Fruit fly (Drosophila melanogaster): Measurements from ENCODE around the gene Usp12-46.
A peak's percentile ranks its signal among the peaks of the same experiment; 100 is the strongest.

The Usp12-46 gene

DNA sequence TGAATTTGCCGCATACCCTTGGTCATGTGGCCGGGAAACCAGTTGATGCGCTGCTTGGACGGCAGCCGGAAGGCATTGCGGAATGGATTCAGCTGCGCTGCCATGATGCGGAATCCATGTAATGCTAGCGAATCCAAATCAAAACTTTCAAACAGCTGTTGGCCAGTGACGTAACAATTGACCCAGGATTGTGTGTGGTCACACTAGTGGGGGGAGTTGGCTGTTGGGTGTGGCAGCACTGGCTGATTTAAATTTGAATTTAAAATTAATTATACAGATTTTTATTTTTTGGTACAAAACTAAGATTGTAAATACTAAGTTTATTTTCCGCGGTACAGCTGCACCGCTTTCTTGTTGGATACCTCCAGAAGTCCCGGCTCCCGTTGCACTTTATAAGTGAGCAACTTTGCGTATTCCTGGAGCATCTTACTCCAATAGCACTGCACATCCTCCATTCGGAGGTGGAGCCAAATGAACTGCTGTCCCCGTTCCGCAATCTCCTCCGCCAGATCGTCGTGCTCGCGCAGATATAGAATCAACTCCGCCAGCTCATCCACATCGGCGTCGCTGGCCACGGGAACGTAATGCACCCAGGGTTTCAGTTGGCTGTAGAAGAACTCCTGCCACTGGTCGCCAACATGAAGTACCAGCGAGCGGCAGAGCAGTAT, 3.1 kb upstream of the Usp12-46 start, which contains the start of gene CG17141 (continued):
- TF ChIP-seq HmgD (GFP tag; optimal IDR thresholded peaks at IDR 0.05) (no peak), Bdp1 (GFP tag; optimal IDR thresholded peaks at IDR 0.05) (no peak), yki (optimal IDR thresholded peaks at IDR 0.05) (no peak), CG1647 (GFP tag; optimal IDR thresholded peaks at IDR 0.05) (no peak), MBD-R2 (GFP tag; IDR thresholded peaks at IDR 0.05) (peak; percentile 97), gce (GFP tag; IDR thresholded peaks at IDR 0.05) (no peak), ssp (GFP tag; IDR thresholded peaks at IDR 0.05) (no peak), her (GFP tag; optimal IDR thresholded peaks at IDR 0.05) (no peak), pros (GFP tag; optimal IDR thresholded peaks at IDR 0.05) (no peak), CG30020 (tag; optimal IDR thresholded peaks at IDR 0.05) (no peak), pb (GFP tag; optimal IDR thresholded peaks at IDR 0.05) (no peak), esg (GFP tag; conservative IDR thresholded peaks at IDR 0.05) (no peak), CG9609 (GFP tag; optimal IDR thresholded peaks at IDR 0.05) (no peak), CG2875 (GFP tag; optimal IDR thresholded peaks at IDR 0.05) (no peak), CG5245 (GFP tag; optimal IDR thresholded peaks at IDR 0.05) (no peak), CG8388 (GFP tag; optimal IDR thresholded peaks at IDR 0.05) (no peak), Dref (GFP tag; IDR thresholded peaks at IDR 0.05) (peak; percentile 38; the same call in 1 of the 2 replicates), nau (GFP tag; optimal IDR thresholded peaks at IDR 0.05) (no peak), ranshi (GFP tag; IDR thresholded peaks at IDR 0.05) (no peak), CG17361 (GFP tag; IDR thresholded peaks at IDR 0.05) (no peak), CG15601 (tag; optimal IDR thresholded peaks at IDR 0.05) (no peak), vfl (GFP tag; optimal IDR thresholded peaks at IDR 0.05) (no peak), Rx (GFP tag; IDR thresholded peaks at IDR 0.05) (no peak), HLH4C (GFP tag; IDR thresholded peaks at IDR 0.05; ENCODE audit: partially characterized antibody) (peak; percentile 22; the same call in 1 of the 3 replicates), CG10209 (GFP tag; optimal IDR thresholded peaks at IDR 0.05) (no peak), CG10959 (GFP tag; IDR thresholded peaks at IDR 0.05) (no peak), Hmr (GFP tag; optimal IDR thresholded peaks at IDR 0.05) (no peak), croc (GFP tag; conservative IDR thresholded peaks at IDR 0.05) (no peak), ttk (GFP tag; IDR thresholded peaks at IDR 0.05) (no peak), wdn (GFP tag; IDR thresholded peaks at IDR 0.05) (no peak), CG2202 (tag; optimal IDR thresholded peaks at IDR 0.05) (no peak), CG11456 (GFP tag; IDR thresholded peaks at IDR 0.05) (no peak), Hr78 (GFP tag; optimal IDR thresholded peaks at IDR 0.05) (no peak), D19A (tag; optimal IDR thresholded peaks at IDR 0.05) (no peak), Sox102F (GFP tag; optimal IDR thresholded peaks at IDR 0.05) (no peak), CG14710 (tag; optimal IDR thresholded peaks at IDR 0.05) (peak; percentile 100), C15 (GFP tag; IDR thresholded peaks at IDR 0.05) (no peak), CG2712 (tag; optimal IDR thresholded peaks at IDR 0.05) (no peak), hb (GFP tag; IDR thresholded peaks at IDR 0.05; ENCODE audit: partially characterized antibody) (no peak; the same call in 2 of the 3 replicates), CG14014 (GFP tag; IDR thresholded peaks at IDR 0.05) (no peak), crp (GFP tag; optimal IDR thresholded peaks at IDR 0.05) (peak; percentile 71 to 96), CG1792 (GFP tag; optimal IDR thresholded peaks at IDR 0.05) (no peak), hbn (GFP tag; IDR thresholded peaks at IDR 0.05; ENCODE audit: partially characterized antibody) (no peak), CG31365 (tag; optimal IDR thresholded peaks at IDR 0.05) (no peak), CG11504 (tag; optimal IDR thresholded peaks at IDR 0.05) (no peak), mam (GFP tag; optimal IDR thresholded peaks at IDR 0.05) (no peak), sisA (GFP tag; IDR thresholded peaks at IDR 0.05) (no peak), CG9797 (GFP tag; optimal IDR thresholded peaks at IDR 0.05) (peak; percentile 52), CG15073 (GFP tag; optimal IDR thresholded peaks at IDR 0.05) (no peak), Mrtf (GFP tag; IDR thresholded peaks at IDR 0.05) (no peak), mld (GFP tag; IDR thresholded peaks at IDR 0.05; ENCODE audit: partially characterized antibody) (no peak)

All from whole organism, embryonic.